Fruit fly (Drosophila melanogaster) whole organism, embryonic: ENCODE data around the gene gdl.

Experiments used
- Atf-2 ChIP-seq: fragments of 200-800 bp; sonication (Bioruptor generic); optimal IDR thresholded peaks from 2 replicates; lab custom pipeline; 2016; ENCODE audit warnings: missing biosample characterization, missing genetic modification characterization
- B-H1 ChIP-seq: fragments of 200-800 bp; sonication (Bioruptor generic); IDR thresholded peaks from 3 replicates; pipeline ENCODE4 v1.3.6; 2022; ENCODE audit warnings: missing biosample characterization, missing genetic modification characterization
- CG10959 ChIP-seq: fragments of 200-800 bp; sonication (Bioruptor generic); IDR thresholded peaks from 2 replicates; pipeline ENCODE4 v1.3.6; 2022; ENCODE audit warnings: missing biosample characterization, missing genetic modification characterization
- CG11247 ChIP-seq: fragments of 200-800 bp; sonication (Bioruptor generic); IDR thresholded peaks from 2 replicates; pipeline ENCODE4 v1.3.6; 2022; ENCODE audit warnings: missing biosample characterization, missing genetic modification characterization
- CG8388 ChIP-seq: fragments of 200-800 bp; sonication (Bioruptor generic); optimal IDR thresholded peaks from 2 replicates; lab custom pipeline; 2019; ENCODE audit warnings: missing biosample characterization, mild to moderate bottlenecking, missing genetic modification characterization, moderate library complexity
- CG8478 ChIP-seq: fragments of >200 bp; optimal IDR thresholded peaks from 2 replicates; lab custom pipeline; 2018
- HLH54F ChIP-seq: fragments of 200-800 bp; sonication (Bioruptor generic); optimal IDR thresholded peaks from 3 replicates; lab custom pipeline; 2016; ENCODE audit warnings: missing biosample characterization, missing genetic modification characterization
- Hr78 ChIP-seq, 2 experiments: fragments of 200-800 bp in 1 of 2; fragments of >200 bp in 1 of 2; sonication (Bioruptor generic) in 1 of 2; optimal IDR thresholded peaks; 2 replicates each; lab custom pipeline; 2017 to 2019; ENCODE audit warnings: missing biosample characterization in 2 of 2, missing genetic modification characterization in 2 of 2, mild to moderate bottlenecking in 1 of 2, moderate library complexity in 1 of 2
- br ChIP-seq: fragments of >200 bp; optimal IDR thresholded peaks from 2 replicates; lab custom pipeline; 2017
- eve ChIP-seq, 2 experiments: fragments of >200 bp; optimal IDR thresholded peaks; 2 replicates each; lab custom pipeline; 2017; ENCODE audit warnings: missing biosample characterization in 2 of 2, missing genetic modification characterization in 2 of 2
- run ChIP-seq: fragments of 200-800 bp; sonication (Bioruptor generic); optimal IDR thresholded peaks from 3 replicates; lab custom pipeline; 2018; ENCODE audit warnings: missing biosample characterization, mild to moderate bottlenecking, missing genetic modification characterization
- zen2 ChIP-seq: fragments of 200-800 bp; sonication (Bioruptor generic); IDR thresholded peaks from 3 replicates; pipeline ENCODE4 v1.3.6; 2022; ENCODE audit warnings: missing biosample characterization, missing genetic modification characterization; ENCODE audit not compliant: partially characterized antibody

- no peak for TF ChIP-seq CG11247 (GFP tag; lab: Robert Waterston, UW)
- no peak for TF ChIP-seq br (lab: Kevin White, UChicago)
- TF ChIP-seq Hr78 (GFP tag; optimal IDR thresholded peaks at IDR 0.05; lab: Kevin White, UChicago), result no peak
- TF ChIP-seq zen2 (GFP tag; lab: Robert Waterston, UW), result no peak
- TF ChIP-seq CG10959 (GFP tag; lab: Robert Waterston, UW), result no peak
- no peak for TF ChIP-seq CG8388 (GFP tag; lab: Kevin White, UChicago)
- TF ChIP-seq CG8478 (lab: Kevin White, UChicago), result no peak
- no peak for TF ChIP-seq B-H1 (GFP tag; lab: Robert Waterston, UW)
- TF ChIP-seq Atf-2, result no peak
- TF ChIP-seq run (tag; lab: Kevin White, UChicago), result no peak
- no peak for TF ChIP-seq eve (GFP tag; optimal IDR thresholded peaks at IDR 0.05; lab: Kevin White, UChicago)
- no peak for TF ChIP-seq HLH54F (GFP tag; lab: Kevin White, UChicago)
Observed at dm6 chr3L:15516440-15516839, 7.2 kb downstream of the gdl start.
